Worm (Caenorhabditis elegans) whole organism, L4 larva: ENCODE data around the gene Y54F10BM.3.

ENCODE experiments used
- daf-19 ChIP-seq: fragments of 200-800 bp; sonication (Bioruptor generic); conservative IDR thresholded peaks from 2 replicates; pipeline ENCODE4 v1.3.6; 2022; ENCODE audit warnings: missing genetic modification characterization, missing compliant biosample characterization
- dmd-8 ChIP-seq: fragments of 200-800 bp; sonication (Bioruptor generic); IDR thresholded peaks from 2 replicates; pipeline ENCODE4 v1.3.6; 2022; ENCODE audit warnings: missing genetic modification characterization, missing compliant biosample characterization
- nhr-77 ChIP-seq: fragments of 150-350 bp; optimal IDR thresholded peaks from 2 replicates; lab custom pipeline; 2014; ENCODE audit warnings: missing biosample characterization, missing genetic modification characterization
- unc-39 ChIP-seq: sonication (generic microtip); optimal IDR thresholded peaks from 2 replicates; lab custom pipeline; 2017; ENCODE audit warnings: missing biosample characterization, missing genetic modification characterization
- unc-62 ChIP-seq, 3 experiments: fragments of 150-350 bp in 1 of 3; sonication (generic microtip); optimal IDR thresholded peaks in 2 of 3; peaks in 1 of 3; 1 replicate in 1 of 3; 2 replicates in 2 of 3; lab custom pipeline; 2014 to 2017; ENCODE audit warnings: missing biosample characterization in 3 of 3, missing genetic modification characterization in 3 of 3, missing genetic modification reagents in 3 of 3, missing genotype in 1 of 3

DNA sequence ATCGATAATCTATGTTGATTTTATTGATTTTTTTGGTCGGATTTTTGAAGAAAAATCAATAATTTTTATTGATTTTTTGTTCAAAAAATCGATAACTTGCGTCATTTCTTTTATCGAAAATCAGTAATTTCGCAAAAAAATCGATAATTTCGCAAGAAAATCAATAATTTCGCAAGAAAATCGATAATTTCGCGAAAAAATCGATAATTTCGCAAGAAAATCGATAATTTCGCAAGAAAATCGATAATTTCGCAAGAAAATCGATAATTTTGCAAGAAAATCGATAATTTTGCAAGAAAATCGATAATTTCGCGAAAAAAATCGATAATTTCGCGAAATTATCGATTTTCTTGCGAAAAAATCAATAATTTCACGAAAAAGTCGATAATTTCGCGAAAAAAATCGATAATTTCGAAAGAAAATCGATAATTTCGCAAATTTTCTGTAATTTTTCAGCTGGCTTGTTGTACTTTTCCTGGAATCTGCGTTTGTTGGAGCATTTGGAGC lies 1.6 kb downstream of the Y54F10BM.3 start:
- TF ChIP-seq unc-62 (GFP tag; optimal IDR thresholded peaks at IDR 0.05 in 1 of 2; lab: Kevin White, UChicago) (peak in 1 of 2 experiments; percentile 57), unc-62 (tag; optimal IDR thresholded peaks at IDR 0.05; lab: Kevin White, UChicago) (no peak), unc-39 (tag; lab: Kevin White, UChicago) (no peak), daf-19 (no peak), nhr-77 (tag; lab: Kevin White, UChicago) (no peak), dmd-8 (GFP tag; lab: Robert Waterston, UW) (no peak)
